Comparison of ENCODE assay signal across 5 fruit fly cellular contexts in the genomic region with DNA sequence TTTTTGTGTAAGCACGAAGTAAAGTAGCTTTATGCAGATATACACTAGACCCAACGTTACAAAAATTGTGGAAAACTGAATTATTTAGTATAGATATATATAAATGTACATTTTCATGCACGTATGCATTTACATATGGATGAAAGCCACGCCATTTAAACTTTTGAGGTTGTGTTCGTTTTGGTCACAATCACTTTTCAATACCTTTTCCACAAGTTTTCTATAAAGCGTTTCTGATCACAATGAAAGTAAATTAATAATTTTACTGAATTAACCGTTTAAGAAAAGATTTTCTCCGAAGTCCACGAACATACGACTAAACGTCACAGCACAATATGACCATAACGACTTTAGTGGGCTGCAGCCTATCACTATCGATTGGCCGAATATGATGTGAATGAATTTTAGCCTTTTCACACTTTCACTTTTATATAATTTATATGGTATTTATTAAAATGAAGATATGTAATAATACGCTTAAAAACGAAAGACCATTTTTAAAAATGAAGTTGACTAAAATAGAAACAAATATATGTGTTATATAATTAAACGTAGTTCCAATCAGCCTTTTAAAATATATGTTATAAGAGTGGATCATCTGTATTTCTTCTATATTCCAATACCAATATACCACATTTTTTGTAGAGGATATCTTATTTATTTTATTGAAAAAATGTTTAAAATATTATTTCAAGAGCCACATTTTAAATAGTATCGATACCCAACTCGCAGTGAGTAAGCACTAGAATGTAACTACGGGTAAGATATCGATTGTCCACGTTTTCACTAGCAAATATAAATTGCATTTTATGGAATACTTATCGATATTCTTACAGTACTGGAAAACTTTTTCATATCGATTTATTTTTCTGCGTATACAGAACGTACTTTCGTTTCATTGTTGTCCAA.
TF ChIP-seq lines count a peak whose summit lies in the region.

A gene (minus strand): TSS at position 357 of the 909 bp plus-strand sequence.
A gene (minus strand): TSS at position 357 of the 909 bp plus-strand sequence.
A gene (plus strand): TSS at position 851 of the 909 bp plus-strand sequence.

- no peak for TF ChIP-seq CTCF in whole organism, embryonic (GFP tag; optimal IDR thresholded peaks at IDR 0.05; lab: Kevin White, UChicago)

TF ChIP-seq in whole organism, adult, 20 proteins besides CTCF, POLR2A, EP300 and RAD21:
- no peak for TF ChIP-seq Hr96 (GFP tag; optimal IDR thresholded peaks at IDR 0.05; lab: Kevin White, UChicago)
- TF ChIP-seq Crg-1 (GFP tag; optimal IDR thresholded peaks at IDR 0.05; lab: Kevin White, UChicago) = no peak
- TF ChIP-seq CG1620 (GFP tag; optimal IDR thresholded peaks at IDR 0.05; lab: Kevin White, UChicago) = no peak
- TF ChIP-seq CG5204 (GFP tag; optimal IDR thresholded peaks at IDR 0.05; lab: Kevin White, UChicago) = no peak
- TF ChIP-seq pad (GFP tag; optimal IDR thresholded peaks at IDR 0.05; lab: Kevin White, UChicago) = no peak
- TF ChIP-seq toe (GFP tag; optimal IDR thresholded peaks at IDR 0.05; lab: Kevin White, UChicago) = no peak
- no peak for TF ChIP-seq CG7045 (GFP tag; optimal IDR thresholded peaks at IDR 0.05; lab: Kevin White, UChicago)
- TF ChIP-seq ovo (GFP tag; optimal IDR thresholded peaks at IDR 0.05; lab: Kevin White, UChicago) = peak; percentile 13
- TF ChIP-seq CG7101 (tag; optimal IDR thresholded peaks at IDR 0.05; lab: Kevin White, UChicago) = peak; percentile 18
- peak; percentile 29 for TF ChIP-seq Mnt (GFP tag; optimal IDR thresholded peaks at IDR 0.05; lab: Kevin White, UChicago)
- no peak for TF ChIP-seq cic (GFP tag; optimal IDR thresholded peaks at IDR 0.05; lab: Kevin White, UChicago)
- no peak for TF ChIP-seq CG12768 (GFP tag; optimal IDR thresholded peaks at IDR 0.05; lab: Kevin White, UChicago)
- TF ChIP-seq CG14711 (tag; optimal IDR thresholded peaks at IDR 0.05; lab: Kevin White, UChicago) = no peak
- peak; percentile 73 for TF ChIP-seq bab1 (GFP tag; optimal IDR thresholded peaks at IDR 0.05; lab: Kevin White, UChicago)

TF ChIP-seq in whole organism, embryonic, 481 proteins besides CTCF, POLR2A, EP300 and RAD21 (continues in another document):
- TF ChIP-seq CG34224 (GFP tag; IDR thresholded peaks at IDR 0.05; lab: Robert Waterston, UW; ENCODE audit: partially characterized antibody) (peak; percentile 76), chinmo (GFP tag; IDR thresholded peaks at IDR 0.05; lab: Robert Waterston, UW; ENCODE audit: partially characterized antibody) (peak; percentile 79; the same call in 2 of the 4 replicates), gem (tag; optimal IDR thresholded peaks at IDR 0.05; lab: Kevin White, UChicago) (peak; percentile 52), ash1 (GFP tag; optimal IDR thresholded peaks at IDR 0.05; lab: Kevin White, UChicago) (no peak), CG14860 (GFP tag; IDR thresholded peaks at IDR 0.05; lab: Robert Waterston, UW; ENCODE audit: partially characterized antibody) (peak; percentile 77), Dfd (GFP tag; optimal IDR thresholded peaks at IDR 0.05; lab: Kevin White, UChicago) (peak in 1 of 2 experiments; percentile 21), klu (GFP tag; IDR thresholded peaks at IDR 0.05; lab: Robert Waterston, UW) (no peak), pho (GFP tag; optimal IDR thresholded peaks at IDR 0.05; lab: Kevin White, UChicago) (no peak), ken (GFP tag; IDR thresholded peaks at IDR 0.05; lab: Robert Waterston, UW) (no peak), tna (GFP tag; IDR thresholded peaks at IDR 0.05; lab: Robert Waterston, UW; ENCODE audit: partially characterized antibody) (peak; percentile 77), bowl (GFP tag; IDR thresholded peaks at IDR 0.05; lab: Robert Waterston, UW) (no peak), cg (GFP tag; optimal IDR thresholded peaks at IDR 0.05; lab: Kevin White, UChicago) (no peak), grau (tag; optimal IDR thresholded peaks at IDR 0.05; lab: Kevin White, UChicago) (no peak), ems (GFP tag; optimal IDR thresholded peaks at IDR 0.05; lab: Kevin White, UChicago) (no peak), CG31388 (GFP tag; optimal IDR thresholded peaks at IDR 0.05; lab: Kevin White, UChicago) (no peak), Hr51 (GFP tag; optimal IDR thresholded peaks at IDR 0.05; lab: Kevin White, UChicago) (no peak)

TF ChIP-seq in whole organism, prepupa, 60 proteins besides CTCF, POLR2A, EP300 and RAD21:
- no peak for TF ChIP-seq cyc (GFP tag; optimal IDR thresholded peaks at IDR 0.05; lab: Kevin White, UChicago)
- TF ChIP-seq CG11762 (GFP tag; optimal IDR thresholded peaks at IDR 0.05; lab: Kevin White, UChicago; ENCODE audit: insufficient read depth) = no peak
- TF ChIP-seq CG4318 (GFP tag; optimal IDR thresholded peaks at IDR 0.05; lab: Kevin White, UChicago) = no peak
- peak; percentile 17 for TF ChIP-seq CG10631 (GFP tag; optimal IDR thresholded peaks at IDR 0.05; lab: Kevin White, UChicago)
- no peak for TF ChIP-seq net (GFP tag; optimal IDR thresholded peaks at IDR 0.05; lab: Kevin White, UChicago)
- TF ChIP-seq CG3032 (tag; optimal IDR thresholded peaks at IDR 0.05; lab: Kevin White, UChicago) = no peak
- TF ChIP-seq Ets21C (GFP tag; optimal IDR thresholded peaks at IDR 0.05; lab: Kevin White, UChicago) = no peak
- no peak for TF ChIP-seq CG34406 (GFP tag; optimal IDR thresholded peaks at IDR 0.05; lab: Kevin White, UChicago)
- TF ChIP-seq dsx (GFP tag; optimal IDR thresholded peaks at IDR 0.05; lab: Kevin White, UChicago; ENCODE audit: poor library complexity, severe bottlenecking) = no peak
- TF ChIP-seq Eip78C (GFP tag; lab: Kevin White, UChicago) = peak; percentile 21
- no peak for TF ChIP-seq ss (GFP tag; optimal IDR thresholded peaks at IDR 0.05; lab: Kevin White, UChicago)
- peak; percentile 1 for TF ChIP-seq achi (GFP tag; optimal IDR thresholded peaks at IDR 0.05; lab: Kevin White, UChicago)
- no peak for TF ChIP-seq Sox102F (GFP tag; optimal IDR thresholded peaks at IDR 0.05; lab: Kevin White, UChicago)
- TF ChIP-seq Sox15 (GFP tag; optimal IDR thresholded peaks at IDR 0.05; lab: Kevin White, UChicago) = no peak

TF ChIP-seq in whole organism, pupa, 21 proteins besides CTCF, POLR2A, EP300 and RAD21:
- TF ChIP-seq CG34367 (tag; optimal IDR thresholded peaks at IDR 0.05; lab: Kevin White, UChicago) (no peak), CG15710 (tag; optimal IDR thresholded peaks at IDR 0.05; lab: Kevin White, UChicago) (peak; percentile 11), CG12605 (GFP tag; IDR thresholded peaks at IDR 0.05; lab: Robert Waterston, UW) (no peak), CG4496 (GFP tag; IDR thresholded peaks at IDR 0.05; lab: Robert Waterston, UW) (no peak)

TF ChIP-seq in whole organism, wandering third instar larva, 38 proteins besides CTCF, POLR2A, EP300 and RAD21:
- no peak for TF ChIP-seq N (GFP tag; optimal IDR thresholded peaks at IDR 0.05; lab: Kevin White, UChicago)
- TF ChIP-seq fru (GFP tag; optimal IDR thresholded peaks at IDR 0.05; lab: Kevin White, UChicago) = no peak
- TF ChIP-seq HLH106 (tag; optimal IDR thresholded peaks at IDR 0.05; lab: Kevin White, UChicago) = peak; percentile 2
- no peak for TF ChIP-seq Dfd (GFP tag; optimal IDR thresholded peaks at IDR 0.05; lab: Kevin White, UChicago)
- TF ChIP-seq Rel (GFP tag; optimal IDR thresholded peaks at IDR 0.05; lab: Kevin White, UChicago) = no peak
- peak; percentile 18 for TF ChIP-seq Rel (tag; optimal IDR thresholded peaks at IDR 0.05; lab: Kevin White, UChicago)
